Worm (Caenorhabditis elegans) whole organism, L4/young adult: ENCODE measurements around the gene acdh-9.

ENCODE experiments used
- W03F9.2 ChIP-seq: fragments of 150-350 bp; optimal IDR thresholded peaks from 2 replicates; lab custom pipeline; 2014; ENCODE audit warnings: missing biosample characterization, missing genetic modification characterization
- him-1 ChIP-seq: sonication (generic microtip); optimal IDR thresholded peaks from 2 replicates; lab custom pipeline; 2016; ENCODE audit warnings: missing genotype, missing genetic modification reagents, missing genetic modification characterization, missing compliant biosample characterization

- TF ChIP-seq him-1 (tag; lab: Kevin White, UChicago) (no peak), W03F9.2 (no peak)
Observed at ce11 chrII:808457-808856, 39.9 kb downstream of the acdh-9 start, which contains the start of gene F46F5.11.
